Worm (Caenorhabditis elegans) whole organism, late embryonic: Measurements from ENCODE around the gene C02E7.7.

Experiments used
- ceh-30 ChIP-seq: fragments of 150-350 bp; optimal IDR thresholded peaks from 2 replicates; lab custom pipeline; 2014; ENCODE audit warnings: missing biosample characterization, missing genetic modification characterization
- lim-6 ChIP-seq: sonication (generic microtip); optimal IDR thresholded peaks from 2 replicates; lab custom pipeline; 2016; ENCODE audit warnings: missing genetic modification characterization, missing compliant biosample characterization
- nfya-1 ChIP-seq: sonication (generic microtip); optimal IDR thresholded peaks from 2 replicates; lab custom pipeline; 2017; ENCODE audit warnings: missing genetic modification characterization, mild to moderate bottlenecking, missing compliant biosample characterization, antibody characterized with exemption, moderate library complexity
- npax-4 ChIP-seq: sonication (generic microtip); optimal IDR thresholded peaks from 2 replicates; lab custom pipeline; 2016; ENCODE audit warnings: missing genetic modification characterization, missing compliant biosample characterization
- pha-2 ChIP-seq: sonication (generic microtip); optimal IDR thresholded peaks from 2 replicates; lab custom pipeline; 2017; ENCODE audit warnings: mild to moderate bottlenecking, missing genetic modification characterization, missing compliant biosample characterization
- pha-4 ChIP-seq: fragments of 150-350 bp; optimal IDR thresholded peaks from 2 replicates; lab custom pipeline; 2018; ENCODE audit warnings: missing biosample characterization, missing genetic modification reagents, missing genetic modification characterization
- tbx-7 ChIP-seq: sonication (generic microtip); optimal IDR thresholded peaks from 2 replicates; lab custom pipeline; 2016; ENCODE audit warnings: missing genotype, missing genetic modification characterization, missing compliant biosample characterization

ce11 chrV:4884490-4884889, 33.9 kb downstream of the C02E7.7 start, which contains the start of gene T19H12.12:
- no peak for TF ChIP-seq pha-2
- no peak for TF ChIP-seq npax-4 (tag; lab: Kevin White, UChicago)
- no peak for TF ChIP-seq pha-4
- no peak for TF ChIP-seq lim-6 (tag; lab: Kevin White, UChicago)
- TF ChIP-seq nfya-1 (tag; lab: Kevin White, UChicago) = no peak
- no peak for TF ChIP-seq ceh-30 (tag; lab: Kevin White, UChicago)
- no peak for TF ChIP-seq tbx-7
